Worm (Caenorhabditis elegans) whole organism, L4/young adult: ENCODE results near the gene skr-17.

Source experiments
- W03F9.2 ChIP-seq: fragments of 150-350 bp; optimal IDR thresholded peaks from 2 replicates; lab custom pipeline; 2014; ENCODE audit warnings: missing biosample characterization, missing genetic modification characterization
- him-1 ChIP-seq: sonication (generic microtip); optimal IDR thresholded peaks from 2 replicates; lab custom pipeline; 2016; ENCODE audit warnings: missing genotype, missing genetic modification reagents, missing genetic modification characterization, missing compliant biosample characterization

ce11 chrII:7758397-7759135, 24.8 kb upstream of the skr-17 start, which contains the start of gene B0228.7:
- TF ChIP-seq him-1 (tag; lab: Kevin White, UChicago) (no peak), W03F9.2 (tag; lab: Kevin White, UChicago) (no peak)
